Fruit fly (Drosophila melanogaster) whole organism, embryonic: Measurements from ENCODE around the gene CG42272.
A peak's percentile ranks its signal among the peaks of the same experiment; 100 is the strongest.

Experiments used
- CG10431 ChIP-seq: fragments of 200-800 bp; sonication (Bioruptor generic); optimal IDR thresholded peaks from 3 replicates; lab custom pipeline; 2018; ENCODE audit warnings: missing biosample characterization, mild to moderate bottlenecking, missing genetic modification characterization
- CG10565 ChIP-seq: fragments of 200-800 bp; sonication (Bioruptor generic); optimal IDR thresholded peaks from 3 replicates; lab custom pipeline; 2016; ENCODE audit warnings: missing biosample characterization, mild to moderate bottlenecking, missing genetic modification characterization
- CG12299 ChIP-seq: fragments of 200-800 bp; sonication (Bioruptor generic); optimal IDR thresholded peaks from 2 replicates; lab custom pipeline; 2018; ENCODE audit warnings: missing biosample characterization, mild to moderate bottlenecking, missing genetic modification characterization
- CG1233 ChIP-seq: fragments of 200-800 bp; sonication (Bioruptor generic); optimal IDR thresholded peaks from 4 replicates; lab custom pipeline; 2018; ENCODE audit warnings: missing biosample characterization, mild to moderate bottlenecking, missing genetic modification characterization
- CG15696 ChIP-seq: fragments of 200-800 bp; sonication (Bioruptor generic); optimal IDR thresholded peaks from 2 replicates; lab custom pipeline; 2019; ENCODE audit warnings: missing biosample characterization, mild to moderate bottlenecking, missing genetic modification characterization, moderate library complexity
- CG17612 ChIP-seq: fragments of 200-800 bp; sonication (Bioruptor generic); IDR thresholded peaks from 2 replicates; pipeline ENCODE4 v1.3.6; 2022; ENCODE audit warnings: missing biosample characterization, missing genetic modification characterization
- CG18262 ChIP-seq: fragments of 200-800 bp; optimal IDR thresholded peaks from 3 replicates; lab custom pipeline; 2019; ENCODE audit warnings: missing biosample characterization, mild to moderate bottlenecking, missing genetic modification characterization, moderate library complexity
- CG18764 ChIP-seq: fragments of 200-800 bp; sonication (Bioruptor generic); optimal IDR thresholded peaks from 3 replicates; lab custom pipeline; 2016; ENCODE audit warnings: missing biosample characterization, missing genetic modification characterization
- CG2120 ChIP-seq: fragments of 200-800 bp; sonication (Bioruptor generic); optimal IDR thresholded peaks from 3 replicates; lab custom pipeline; 2016; ENCODE audit warnings: missing biosample characterization, missing genetic modification characterization
- CG2129 ChIP-seq: fragments of 200-800 bp; sonication (Bioruptor generic); IDR thresholded peaks from 2 replicates; pipeline ENCODE4 v1.3.6; 2022; ENCODE audit warnings: missing biosample characterization, missing genetic modification characterization; ENCODE audit not compliant: partially characterized antibody
- CG2678 ChIP-seq: fragments of 200-800 bp; sonication (Bioruptor generic); optimal IDR thresholded peaks from 3 replicates; lab custom pipeline; 2019; ENCODE audit warnings: missing biosample characterization, mild to moderate bottlenecking, missing genetic modification characterization, moderate library complexity
- CG2889 ChIP-seq: fragments of 200-800 bp; sonication (Bioruptor generic); IDR thresholded peaks from 3 replicates; pipeline ENCODE4 v1.3.6; 2022; ENCODE audit warnings: missing biosample characterization, missing genetic modification characterization
- CG30403 ChIP-seq: fragments of 200-800 bp; sonication (Bioruptor generic); optimal IDR thresholded peaks from 3 replicates; lab custom pipeline; 2016; ENCODE audit warnings: missing biosample characterization, missing genetic modification characterization
- CG31388 ChIP-seq: fragments of 200-800 bp; sonication (Bioruptor generic); optimal IDR thresholded peaks from 2 replicates; lab custom pipeline; 2016; ENCODE audit warnings: missing biosample characterization, missing genetic modification characterization
- CG3163 ChIP-seq: fragments of 200-800 bp; sonication (Bioruptor generic); optimal IDR thresholded peaks from 3 replicates; lab custom pipeline; 2016; ENCODE audit warnings: missing biosample characterization, missing genetic modification characterization
- CG34224 ChIP-seq: fragments of 200-800 bp; sonication (Bioruptor generic); IDR thresholded peaks from 3 replicates; pipeline ENCODE4 v1.3.6; 2022; ENCODE audit warnings: missing biosample characterization, missing genetic modification characterization; ENCODE audit not compliant: partially characterized antibody
- CG34376 ChIP-seq: fragments of 200-800 bp; sonication (Bioruptor generic); optimal IDR thresholded peaks from 2 replicates; lab custom pipeline; 2018; ENCODE audit warnings: missing biosample characterization, mild to moderate bottlenecking, missing genetic modification characterization
- CG4617 ChIP-seq: fragments of 200-800 bp; sonication (Bioruptor generic); optimal IDR thresholded peaks from 3 replicates; lab custom pipeline; 2016; ENCODE audit warnings: missing biosample characterization, missing genetic modification characterization, borderline replicate concordance
- CG8281 ChIP-seq: fragments of 200-800 bp; sonication (Bioruptor generic); optimal IDR thresholded peaks from 2 replicates; lab custom pipeline; 2018; ENCODE audit warnings: missing biosample characterization, mild to moderate bottlenecking, missing genetic modification characterization, moderate library complexity
- CG8290 ChIP-seq, 3 experiments: fragments of 200-800 bp; sonication (Bioruptor generic); optimal IDR thresholded peaks; 2 replicates each; lab custom pipeline; 2016 to 2019; ENCODE audit warnings: missing biosample characterization in 3 of 3, missing genetic modification characterization in 3 of 3, mild to moderate bottlenecking in 2 of 3, moderate library complexity in 1 of 3
- CG8478 ChIP-seq: fragments of >200 bp; optimal IDR thresholded peaks from 2 replicates; lab custom pipeline; 2018
- CG9727 ChIP-seq: fragments of 200-800 bp; sonication (Bioruptor generic); optimal IDR thresholded peaks from 3 replicates; lab custom pipeline; 2017; ENCODE audit warnings: missing biosample characterization, mild to moderate bottlenecking, missing genetic modification characterization
- CG9797 ChIP-seq: fragments of 200-800 bp; sonication (Bioruptor generic); optimal IDR thresholded peaks from 3 replicates; lab custom pipeline; 2018; ENCODE audit warnings: missing biosample characterization, mild to moderate bottlenecking, missing genetic modification characterization
- CG9876 ChIP-seq: fragments of 200-800 bp; sonication (Bioruptor generic); optimal IDR thresholded peaks from 2 replicates; lab custom pipeline; 2016; ENCODE audit warnings: missing biosample characterization, missing genetic modification characterization
- D19B ChIP-seq: fragments of 200-800 bp; sonication (Bioruptor generic); optimal IDR thresholded peaks from 2 replicates; lab custom pipeline; 2017; ENCODE audit warnings: missing biosample characterization, mild to moderate bottlenecking, missing genetic modification characterization
- Dek ChIP-seq: fragments of 200-800 bp; sonication (Bioruptor generic); optimal IDR thresholded peaks from 3 replicates; lab custom pipeline; 2019; ENCODE audit warnings: missing biosample characterization, mild to moderate bottlenecking, missing genetic modification characterization, moderate library complexity
- Fer1 ChIP-seq: fragments of 200-800 bp; sonication (Bioruptor generic); optimal IDR thresholded peaks from 2 replicates; lab custom pipeline; 2017; ENCODE audit warnings: missing biosample characterization, mild to moderate bottlenecking, missing genetic modification characterization
- Mad ChIP-seq: fragments of 200-800 bp; sonication (Bioruptor generic); optimal IDR thresholded peaks from 2 replicates; lab custom pipeline; 2016; ENCODE audit warnings: missing biosample characterization, missing genetic modification characterization
- NC2α ChIP-seq: fragments of 200-800 bp; sonication (Bioruptor generic); optimal IDR thresholded peaks from 2 replicates; lab custom pipeline; 2016; ENCODE audit warnings: missing biosample characterization, missing genetic modification characterization
- NFAT ChIP-seq: fragments of 200-800 bp; sonication (Bioruptor generic); IDR thresholded peaks from 2 replicates; pipeline ENCODE4 v1.3.6; 2022; ENCODE audit warnings: missing biosample characterization, missing genetic modification characterization
- Sox100B ChIP-seq: fragments of 200-800 bp; sonication (Bioruptor generic); optimal IDR thresholded peaks from 3 replicates; lab custom pipeline; 2018; ENCODE audit warnings: missing biosample characterization, mild to moderate bottlenecking, missing genetic modification characterization
- Sox102F ChIP-seq: fragments of 200-800 bp; sonication (Bioruptor generic); optimal IDR thresholded peaks from 2 replicates; lab custom pipeline; 2018; ENCODE audit warnings: missing biosample characterization, mild to moderate bottlenecking, missing genetic modification characterization, moderate library complexity
- al ChIP-seq: fragments of 200-800 bp; sonication (Bioruptor generic); IDR thresholded peaks from 2 replicates; pipeline ENCODE4 v1.3.6; 2022; ENCODE audit warnings: missing biosample characterization, missing genetic modification characterization
- bcd ChIP-seq: fragments of 200-800 bp; sonication (Bioruptor generic); optimal IDR thresholded peaks from 2 replicates; lab custom pipeline; 2017; ENCODE audit warnings: missing biosample characterization, mild to moderate bottlenecking, missing genetic modification characterization
- btn ChIP-seq: fragments of 200-800 bp; sonication (Bioruptor generic); optimal IDR thresholded peaks from 2 replicates; lab custom pipeline; 2016; ENCODE audit warnings: missing biosample characterization, missing genetic modification characterization
- cas ChIP-seq: fragments of 200-800 bp; sonication (Bioruptor generic); IDR thresholded peaks from 2 replicates; pipeline ENCODE4 v1.3.6; 2022; ENCODE audit warnings: missing biosample characterization, missing genetic modification characterization
- cato ChIP-seq: fragments of 200-800 bp; sonication (Bioruptor generic); optimal IDR thresholded peaks from 2 replicates; lab custom pipeline; 2016; ENCODE audit warnings: missing biosample characterization, missing genetic modification characterization, borderline replicate concordance
- croc ChIP-seq: fragments of 200-800 bp; sonication (Bioruptor generic); conservative IDR thresholded peaks from 3 replicates; pipeline ENCODE4 v1.3.6; 2022; ENCODE audit warnings: missing biosample characterization, missing genetic modification characterization
- dan ChIP-seq: fragments of 200-800 bp; sonication (Bioruptor generic); IDR thresholded peaks from 2 replicates; pipeline ENCODE4 v1.3.6; 2022; ENCODE audit warnings: missing biosample characterization, missing genetic modification characterization
- dpn ChIP-seq, 2 experiments: fragments of 200-800 bp; sonication (Bioruptor generic); optimal IDR thresholded peaks; 3 replicates each; lab custom pipeline; 2016; ENCODE audit warnings: missing biosample characterization in 2 of 2, missing genetic modification characterization in 2 of 2
- gt ChIP-seq: fragments of 200-800 bp; sonication (Bioruptor generic); IDR thresholded peaks from 2 replicates; pipeline ENCODE4 v1.3.6; 2022; ENCODE audit warnings: missing biosample characterization, missing genetic modification characterization
- ind ChIP-seq: fragments of 200-800 bp; sonication (Bioruptor generic); optimal IDR thresholded peaks from 3 replicates; lab custom pipeline; 2016; ENCODE audit warnings: missing biosample characterization, missing genetic modification characterization
- insv ChIP-seq, 2 experiments: fragments of 200-800 bp; sonication (Bioruptor generic); optimal IDR thresholded peaks; 3 replicates each; lab custom pipeline; 2016 to 2018; ENCODE audit warnings: missing biosample characterization in 2 of 2, missing genetic modification characterization in 2 of 2
- luna ChIP-seq: fragments of 200-800 bp; sonication (Bioruptor generic); optimal IDR thresholded peaks from 2 replicates; lab custom pipeline; 2016; ENCODE audit warnings: missing biosample characterization, missing genetic modification characterization
- ro ChIP-seq: fragments of 200-800 bp; sonication (Bioruptor generic); IDR thresholded peaks from 2 replicates; pipeline ENCODE4 v1.3.6; 2022; ENCODE audit warnings: missing biosample characterization, missing genetic modification characterization
- sob ChIP-seq: fragments of 200-800 bp; sonication (Bioruptor generic); IDR thresholded peaks from 2 replicates; pipeline ENCODE4 v1.3.6; 2022; ENCODE audit warnings: missing biosample characterization, missing genetic modification characterization
- sr ChIP-seq: fragments of 200-800 bp; sonication (Bioruptor generic); IDR thresholded peaks from 3 replicates; pipeline ENCODE4 v1.3.6; 2022; ENCODE audit warnings: missing biosample characterization, missing genetic modification characterization
- ttk ChIP-seq: fragments of 200-800 bp; sonication (Bioruptor generic); IDR thresholded peaks from 2 replicates; pipeline ENCODE4 v2.1.2; 2022; ENCODE audit warnings: missing biosample characterization, missing genetic modification characterization
- usp ChIP-seq: fragments of >200 bp; optimal IDR thresholded peaks from 2 replicates; lab custom pipeline; 2017; ENCODE audit warnings: missing biosample characterization, missing genetic modification characterization
- zf30C ChIP-seq: fragments of 200-800 bp; sonication (Bioruptor generic); optimal IDR thresholded peaks from 3 replicates; lab custom pipeline; 2018; ENCODE audit warnings: missing biosample characterization, mild to moderate bottlenecking, missing genetic modification characterization

The CG42272 gene

DNA sequence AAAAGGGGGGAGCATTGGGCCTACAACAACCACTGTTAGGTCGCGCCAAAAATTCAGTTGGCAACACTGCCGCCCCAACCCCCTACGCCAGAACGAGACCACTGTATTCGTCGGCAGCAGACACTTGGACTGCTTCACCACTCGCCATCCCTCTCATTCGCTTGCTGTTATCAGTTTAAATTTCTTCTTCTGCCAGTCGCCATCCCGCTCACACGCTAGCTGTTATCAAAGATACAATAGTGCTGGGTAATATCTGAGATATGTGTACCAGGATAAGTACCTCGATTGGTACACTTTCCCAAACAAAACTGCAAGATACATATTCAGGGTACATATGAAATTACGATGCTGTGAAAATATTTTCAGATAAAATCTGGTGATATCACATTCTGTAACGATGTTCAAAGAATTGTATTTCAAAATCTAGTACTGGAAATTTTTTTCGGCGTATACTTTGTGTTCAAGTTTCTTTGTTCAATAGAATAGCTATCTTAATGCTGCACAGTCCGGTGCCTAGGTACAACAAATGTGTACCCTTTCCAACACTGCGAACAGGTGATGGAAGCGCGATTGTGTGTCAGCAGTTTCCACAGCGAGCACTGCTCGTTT, 31.9 kb upstream of the CG42272 start (continued):
- TF ChIP-seq al (GFP tag; lab: Robert Waterston, UW) (peak; percentile 53; the same call in 1 of the 2 replicates), gt (GFP tag; lab: Robert Waterston, UW) (no peak), CG4617 (GFP tag; lab: Kevin White, UChicago) (peak; percentile 52), CG2678 (tag; lab: Kevin White, UChicago) (peak; percentile 91), CG2129 (GFP tag; lab: Robert Waterston, UW) (no peak), D19B (GFP tag; lab: Kevin White, UChicago) (peak; percentile 71), ind (GFP tag; lab: Kevin White, UChicago) (peak; percentile 87), CG9797 (peak; percentile 25), insv (GFP tag; optimal IDR thresholded peaks at IDR 0.05; lab: Kevin White, UChicago) (peak in 1 of 2 experiments; percentile 75), CG9727 (GFP tag; lab: Kevin White, UChicago) (peak; percentile 86), sr (GFP tag; lab: Robert Waterston, UW) (no peak), NFAT (GFP tag; lab: Robert Waterston, UW) (peak; percentile 46; the same call in 1 of the 2 replicates), CG12299 (tag; lab: Kevin White, UChicago) (peak; percentile 80), Sox102F (GFP tag; lab: Kevin White, UChicago) (no peak), dpn (GFP tag; optimal IDR thresholded peaks at IDR 0.05; lab: Kevin White, UChicago) (peak; percentile 82 to 86), ro (GFP tag; lab: Robert Waterston, UW) (no peak), CG34224 (no peak; the same call in 2 of the 3 replicates), CG18764 (GFP tag; lab: Kevin White, UChicago) (peak; percentile 60), croc (GFP tag; lab: Robert Waterston, UW) (peak; percentile 48), CG3163 (GFP tag; lab: Kevin White, UChicago) (peak; percentile 60), btn (peak; percentile 49), CG18262 (tag; lab: Kevin White, UChicago) (peak; percentile 86), sob (GFP tag; lab: Robert Waterston, UW) (peak; percentile 71), CG31388 (GFP tag; lab: Kevin White, UChicago) (peak; percentile 64), CG10431 (GFP tag; lab: Kevin White, UChicago) (peak; percentile 58), luna (GFP tag; lab: Kevin White, UChicago) (peak; percentile 80), Mad (GFP tag; lab: Kevin White, UChicago) (peak; percentile 77), CG8290 (GFP tag; optimal IDR thresholded peaks at IDR 0.05; lab: Kevin White, UChicago) (peak; percentile 53), CG8290 (tag; optimal IDR thresholded peaks at IDR 0.05; lab: Kevin White, UChicago) (peak; percentile 84 to 92), CG8478 (peak; percentile 97), CG1233 (GFP tag; lab: Kevin White, UChicago) (peak; percentile 87), cas (GFP tag; lab: Robert Waterston, UW) (peak; percentile 31; the same call in 1 of the 2 replicates), Sox100B (GFP tag; lab: Kevin White, UChicago) (no peak), zf30C (GFP tag; lab: Kevin White, UChicago) (peak; percentile 58), CG8281 (tag; lab: Kevin White, UChicago) (no peak), NC2α (GFP tag; lab: Kevin White, UChicago) (peak; percentile 63), CG2120 (GFP tag; lab: Kevin White, UChicago) (peak; percentile 93), CG30403 (GFP tag; lab: Kevin White, UChicago) (peak; percentile 91), CG2889 (GFP tag; lab: Robert Waterston, UW) (peak; percentile 46; the same call in 1 of the 3 replicates), ttk (peak; percentile 41; the same call in 1 of the 2 replicates), Fer1 (GFP tag; lab: Kevin White, UChicago) (peak; percentile 91), CG10565 (GFP tag; lab: Kevin White, UChicago) (peak; percentile 65), CG15696 (tag; lab: Kevin White, UChicago) (peak; percentile 84), CG9876 (GFP tag; lab: Kevin White, UChicago) (peak; percentile 38), Dek (tag; lab: Kevin White, UChicago) (peak; percentile 78), cato (GFP tag; lab: Kevin White, UChicago) (peak; percentile 75), CG17612 (peak; percentile 58), usp (GFP tag; lab: Kevin White, UChicago) (no peak), CG34376 (peak; percentile 94), dan (GFP tag; lab: Robert Waterston, UW) (no peak), bcd (GFP tag; lab: Kevin White, UChicago) (no peak)
